Worm (Caenorhabditis elegans): ENCODE measurements around the gene F59B10.6.

- TF ChIP-seq dao-5 (tag; optimal IDR thresholded peaks at IDR 0.05) (no peak), him-1 (tag; optimal IDR thresholded peaks at IDR 0.05) (no peak)
Observed at ce11 chrII:10501578-10501977, 22.7 kb downstream of the F59B10.6 start.
